Worm (Caenorhabditis elegans): Measurements from ENCODE around the gene nhr-102.

nhr-102 gene

ce11 chrV:15873762-15874161 lies 2.4 kb downstream of the nhr-102 start (continued):
- TF ChIP-seq gmeb-2 (tag; optimal IDR thresholded peaks at IDR 0.05): peak; percentile 99
- TF ChIP-seq ceh-30 (tag; optimal IDR thresholded peaks at IDR 0.05): peak; percentile 87
- TF ChIP-seq tbx-2 (tag; optimal IDR thresholded peaks at IDR 0.05): peak; percentile 98
- peak; percentile 99 for TF ChIP-seq sox-4 (tag; optimal IDR thresholded peaks at IDR 0.05)
- TF ChIP-seq eyg-1 (tag; optimal IDR thresholded peaks at IDR 0.05): peak; percentile 99
- TF ChIP-seq che-1 (tag; optimal IDR thresholded peaks at IDR 0.05): peak; percentile 98
- TF ChIP-seq npax-4 (tag; optimal IDR thresholded peaks at IDR 0.05): peak; percentile 98
- TF ChIP-seq ahr-1 (tag; optimal IDR thresholded peaks at IDR 0.05): peak; percentile 98
- TF ChIP-seq hlh-15 (tag; optimal IDR thresholded peaks at IDR 0.05): peak; percentile 98
- peak; percentile 94 for TF ChIP-seq zip-5 (tag; optimal IDR thresholded peaks at IDR 0.05)
- peak; percentile 99 for TF ChIP-seq ceh-19 (GFP tag; optimal IDR thresholded peaks at IDR 0.05)
- peak; percentile 82 for TF ChIP-seq tbx-7 (tag; optimal IDR thresholded peaks at IDR 0.05)
- TF ChIP-seq unc-3 (GFP tag; conservative IDR thresholded peaks at IDR 0.05): peak; percentile 99
- TF ChIP-seq unc-3 (tag; optimal IDR thresholded peaks at IDR 0.05): peak; percentile 99
- TF ChIP-seq odd-2 (tag; optimal IDR thresholded peaks at IDR 0.05): peak; percentile 91
- peak; percentile 97 for TF ChIP-seq C08G9.2 (tag; optimal IDR thresholded peaks at IDR 0.05)
- TF ChIP-seq unc-42 (tag; optimal IDR thresholded peaks at IDR 0.05): peak; percentile 86
- peak; percentile 97 for TF ChIP-seq lin-11 (tag; optimal IDR thresholded peaks at IDR 0.05)
- peak; percentile 99 for TF ChIP-seq K02D7.2 (tag; optimal IDR thresholded peaks at IDR 0.05)
- TF ChIP-seq nhr-11 (tag; optimal IDR thresholded peaks at IDR 0.05): no peak

- TF ChIP-seq ama-1 (optimal IDR thresholded peaks at IDR 0.05) (no peak), nhr-11 (tag; optimal IDR thresholded peaks at IDR 0.05) (no peak), nfya-1 (tag; optimal IDR thresholded peaks at IDR 0.05) (no peak), sox-2 (GFP tag; IDR thresholded peaks at IDR 0.05) (no peak), ahr-1 (tag; optimal IDR thresholded peaks at IDR 0.05) (no peak), tbx-2 (tag; optimal IDR thresholded peaks at IDR 0.05) (no peak), fkh-6 (tag; optimal IDR thresholded peaks at IDR 0.05) (no peak), ceh-19 (GFP tag; optimal IDR thresholded peaks at IDR 0.05) (no peak), pax-1 (tag; optimal IDR thresholded peaks at IDR 0.05) (no peak), ceh-14 (tag; optimal IDR thresholded peaks at IDR 0.05) (no peak)
Measured at ce11 chrV:15872273-15872672, 3.9 kb downstream of the nhr-102 start, which contains the start of gene str-56. Gene str-56 (plus strand): TSS chrV:15872573.

- TF ChIP-seq pqm-1 (tag; optimal IDR thresholded peaks at IDR 0.05): no peak
Measured at ce11 chrV:15870356-15870755, 5.9 kb downstream of the nhr-102 start, which contains the start of gene str-57. Gene str-57 (plus strand): TSS chrV:15870656.

DNA sequence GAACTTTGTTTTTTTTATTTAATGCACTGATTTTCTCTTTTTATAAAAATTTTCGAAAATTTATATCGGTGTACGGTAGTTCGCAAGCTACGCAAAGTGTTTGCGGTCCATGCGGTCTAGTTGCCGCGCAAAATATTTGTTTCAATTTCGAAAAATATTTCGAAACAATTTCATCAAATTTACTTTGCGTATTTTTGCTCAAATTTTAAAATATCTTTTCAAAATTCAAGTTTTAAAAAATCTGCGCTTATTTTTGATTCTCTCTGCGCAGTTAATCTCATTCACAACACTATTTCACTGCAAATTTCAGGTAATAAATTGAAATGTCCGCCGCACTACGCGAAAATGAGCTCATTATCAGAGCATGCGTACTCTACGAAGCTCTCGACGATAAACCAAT lies 8.8 kb downstream of the nhr-102 start, which contains the start of gene fbxa-197:
fbxa-197 (plus strand) TSS at position 301 of the 400 bp plus-strand sequence.
- TF ChIP-seq ets-4 (tag; optimal IDR thresholded peaks at IDR 0.05): no peak
- no peak for TF ChIP-seq unc-3 (GFP tag; conservative IDR thresholded peaks at IDR 0.05)
- TF ChIP-seq unc-3 (tag; optimal IDR thresholded peaks at IDR 0.05): no peak
- TF ChIP-seq ceh-45 (GFP tag; IDR thresholded peaks at IDR 0.05): no peak
- TF ChIP-seq dmd-4 (tag; optimal IDR thresholded peaks at IDR 0.05; ENCODE audit: borderline replicate concordance): no peak
- no peak for TF ChIP-seq gmeb-2 (tag; optimal IDR thresholded peaks at IDR 0.05)
- no peak for TF ChIP-seq pha-4 (tag; optimal IDR thresholded peaks at IDR 0.05)
- no peak for TF ChIP-seq T23F11.4 (GFP tag; optimal IDR thresholded peaks at IDR 0.05)
- TF ChIP-seq odd-2 (tag; optimal IDR thresholded peaks at IDR 0.05): no peak
- TF ChIP-seq tbx-2 (tag; optimal IDR thresholded peaks at IDR 0.05): no peak
- no peak for TF ChIP-seq syd-9 (tag; optimal IDR thresholded peaks at IDR 0.05)
- TF ChIP-seq fkh-10 (GFP tag; optimal IDR thresholded peaks at IDR 0.05): no peak
- TF ChIP-seq dve-1 (tag; optimal IDR thresholded peaks at IDR 0.05): no peak
- no peak for TF ChIP-seq unc-86 (tag; optimal IDR thresholded peaks at IDR 0.05)
- no peak for TF ChIP-seq pax-1 (tag; optimal IDR thresholded peaks at IDR 0.05)
- no peak for TF ChIP-seq ztf-16 (tag; optimal IDR thresholded peaks at IDR 0.05)
- no peak for TF ChIP-seq che-1 (tag; optimal IDR thresholded peaks at IDR 0.05)
- TF ChIP-seq K02D7.2 (tag; optimal IDR thresholded peaks at IDR 0.05): no peak
- no peak for TF ChIP-seq hlh-30 (tag; optimal IDR thresholded peaks at IDR 0.05; ENCODE audit: insufficient read depth)

All from whole organism, late embryonic.